Fruit fly (Drosophila melanogaster): ENCODE data around the gene yps.

yps gene

DNA sequence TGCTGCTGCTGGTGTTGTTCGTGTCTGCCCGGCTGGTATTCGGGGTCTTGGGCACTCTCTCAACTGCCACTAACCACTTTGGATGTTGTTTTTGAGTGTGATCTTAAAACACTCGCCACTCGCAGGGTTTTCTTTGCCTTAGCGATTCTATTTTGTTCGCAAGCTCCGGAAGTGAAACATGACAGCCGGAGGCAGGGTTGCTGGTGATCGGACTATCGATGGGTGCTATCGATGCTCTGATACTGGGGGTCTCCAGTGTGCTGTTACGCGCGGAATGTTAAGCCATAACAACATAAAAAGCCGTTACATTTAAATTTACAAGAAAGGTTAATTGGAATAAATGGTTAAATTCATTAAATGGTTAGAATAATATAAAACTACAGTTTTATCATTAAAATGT, at the start of gene yps:
TSS of gene yps (minus strand) at position 176 of the 400 bp plus-strand sequence.
- peak; percentile 96 for TF ChIP-seq CG11617 (GFP tag; optimal IDR thresholded peaks at IDR 0.05)
- peak; percentile 76 for TF ChIP-seq tj (GFP tag; optimal IDR thresholded peaks at IDR 0.05)
- no peak for TF ChIP-seq CG5204 (GFP tag; optimal IDR thresholded peaks at IDR 0.05)
- peak; percentile 85 for TF ChIP-seq CG14711 (tag; optimal IDR thresholded peaks at IDR 0.05)
- TF ChIP-seq Hr96 (GFP tag; optimal IDR thresholded peaks at IDR 0.05) = peak; percentile 93
- peak; percentile 80 for TF ChIP-seq Clk (GFP tag; optimal IDR thresholded peaks at IDR 0.05)
- TF ChIP-seq Mnt (GFP tag; optimal IDR thresholded peaks at IDR 0.05) = peak; percentile 96
- TF ChIP-seq CG1620 (GFP tag; optimal IDR thresholded peaks at IDR 0.05) = peak; percentile 95
- TF ChIP-seq Crg-1 (GFP tag; optimal IDR thresholded peaks at IDR 0.05) = peak; percentile 96
- peak; percentile 88 for TF ChIP-seq pad (GFP tag; optimal IDR thresholded peaks at IDR 0.05)
- TF ChIP-seq bab1 (GFP tag; optimal IDR thresholded peaks at IDR 0.05) = peak; percentile 96
- TF ChIP-seq ovo (GFP tag; optimal IDR thresholded peaks at IDR 0.05) = peak; percentile 93
- peak; percentile 96 for TF ChIP-seq CG7045 (GFP tag; optimal IDR thresholded peaks at IDR 0.05)
- TF ChIP-seq CG7101 (tag; optimal IDR thresholded peaks at IDR 0.05) = peak; percentile 97
- peak; percentile 88 for TF ChIP-seq CG33017 (tag; optimal IDR thresholded peaks at IDR 0.05)
- no peak for TF ChIP-seq cnc (optimal IDR thresholded peaks at IDR 0.05)
- TF ChIP-seq toe (GFP tag; optimal IDR thresholded peaks at IDR 0.05) = no peak
- TF ChIP-seq CG12768 (GFP tag; optimal IDR thresholded peaks at IDR 0.05) = peak; percentile 93
- TF ChIP-seq kay (GFP tag; ENCODE audit: borderline replicate concordance) = no peak
- TF ChIP-seq cic (GFP tag; optimal IDR thresholded peaks at IDR 0.05) = peak; percentile 82

DNA sequence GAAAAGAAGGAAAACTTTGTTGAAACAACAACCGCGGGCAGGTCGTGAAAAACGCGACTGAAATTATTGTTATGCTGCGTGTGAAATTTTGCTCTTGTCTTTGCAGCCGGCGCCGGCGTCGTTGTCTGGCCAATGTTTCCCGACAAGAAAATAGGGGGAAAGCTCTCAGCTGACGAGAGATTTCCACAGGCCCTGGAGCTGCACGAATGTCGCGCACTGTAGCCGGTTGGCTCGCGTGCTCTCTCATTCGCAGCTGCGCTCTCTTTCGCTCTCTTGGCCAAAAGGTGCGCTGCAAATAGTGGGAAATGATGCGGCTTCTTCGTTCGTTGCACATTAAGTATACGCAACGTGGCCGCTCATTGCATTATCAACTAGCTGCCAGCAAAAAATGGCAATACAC, 38.7 kb upstream of the yps start, which contains the start of gene CG9760:
TSS of gene CG9760 (minus strand) at position 43 of the 400 bp plus-strand sequence.
- TF ChIP-seq CG14711 (tag; optimal IDR thresholded peaks at IDR 0.05) (no peak), bab1 (GFP tag; optimal IDR thresholded peaks at IDR 0.05) (no peak), Hr96 (GFP tag; optimal IDR thresholded peaks at IDR 0.05) (no peak), CG12768 (GFP tag; optimal IDR thresholded peaks at IDR 0.05) (no peak), CG1620 (GFP tag; optimal IDR thresholded peaks at IDR 0.05) (no peak), Mnt (GFP tag; optimal IDR thresholded peaks at IDR 0.05) (no peak), Crg-1 (GFP tag; optimal IDR thresholded peaks at IDR 0.05) (no peak), tj (GFP tag; optimal IDR thresholded peaks at IDR 0.05) (no peak), CG11617 (GFP tag; optimal IDR thresholded peaks at IDR 0.05) (no peak), CG5204 (GFP tag; optimal IDR thresholded peaks at IDR 0.05) (no peak), Clk (GFP tag; optimal IDR thresholded peaks at IDR 0.05) (no peak), ovo (GFP tag; optimal IDR thresholded peaks at IDR 0.05) (no peak), pad (GFP tag; optimal IDR thresholded peaks at IDR 0.05) (no peak), CG7101 (tag; optimal IDR thresholded peaks at IDR 0.05) (no peak), CG7045 (GFP tag; optimal IDR thresholded peaks at IDR 0.05) (no peak)

DNA sequence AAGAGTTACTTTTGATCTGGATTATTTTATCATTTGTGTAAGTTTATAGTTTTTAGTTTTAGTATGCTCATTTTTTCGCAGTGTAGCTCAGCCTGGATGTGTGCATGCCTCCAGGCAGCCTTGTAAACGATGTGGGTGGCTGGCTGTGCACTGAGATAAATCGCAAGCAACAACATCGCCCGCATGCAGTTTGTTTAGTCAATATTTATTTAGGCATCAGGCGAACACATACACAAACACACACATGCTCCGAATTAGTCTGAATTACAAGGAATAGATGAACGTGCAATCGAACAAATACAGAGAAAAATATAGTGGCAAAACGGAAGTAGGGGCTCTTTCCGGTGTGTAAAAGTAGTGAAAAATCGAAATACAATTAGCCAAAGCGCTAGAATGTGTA, 38.1 kb upstream of the yps start:
- TF ChIP-seq Mnt (GFP tag; optimal IDR thresholded peaks at IDR 0.05) = no peak
- no peak for TF ChIP-seq toe (GFP tag; optimal IDR thresholded peaks at IDR 0.05)
- no peak for TF ChIP-seq CG7045 (GFP tag; optimal IDR thresholded peaks at IDR 0.05)
- TF ChIP-seq CG7101 (tag; optimal IDR thresholded peaks at IDR 0.05) = no peak
- TF ChIP-seq Crg-1 (GFP tag; optimal IDR thresholded peaks at IDR 0.05) = no peak
- no peak for TF ChIP-seq cnc (optimal IDR thresholded peaks at IDR 0.05)
- TF ChIP-seq CG33017 (tag; optimal IDR thresholded peaks at IDR 0.05) = no peak
- no peak for TF ChIP-seq ovo (GFP tag; optimal IDR thresholded peaks at IDR 0.05)
- TF ChIP-seq Clk (GFP tag; optimal IDR thresholded peaks at IDR 0.05) = no peak
- TF ChIP-seq bab1 (GFP tag; optimal IDR thresholded peaks at IDR 0.05) = no peak
- no peak for TF ChIP-seq CG11617 (GFP tag; optimal IDR thresholded peaks at IDR 0.05)
- no peak for TF ChIP-seq Hr96 (GFP tag; optimal IDR thresholded peaks at IDR 0.05)
- TF ChIP-seq CG1620 (GFP tag; optimal IDR thresholded peaks at IDR 0.05) = no peak
- TF ChIP-seq cic (GFP tag; optimal IDR thresholded peaks at IDR 0.05) = no peak
- no peak for TF ChIP-seq CG12768 (GFP tag; optimal IDR thresholded peaks at IDR 0.05)
- no peak for TF ChIP-seq kay (GFP tag; ENCODE audit: borderline replicate concordance)

DNA sequence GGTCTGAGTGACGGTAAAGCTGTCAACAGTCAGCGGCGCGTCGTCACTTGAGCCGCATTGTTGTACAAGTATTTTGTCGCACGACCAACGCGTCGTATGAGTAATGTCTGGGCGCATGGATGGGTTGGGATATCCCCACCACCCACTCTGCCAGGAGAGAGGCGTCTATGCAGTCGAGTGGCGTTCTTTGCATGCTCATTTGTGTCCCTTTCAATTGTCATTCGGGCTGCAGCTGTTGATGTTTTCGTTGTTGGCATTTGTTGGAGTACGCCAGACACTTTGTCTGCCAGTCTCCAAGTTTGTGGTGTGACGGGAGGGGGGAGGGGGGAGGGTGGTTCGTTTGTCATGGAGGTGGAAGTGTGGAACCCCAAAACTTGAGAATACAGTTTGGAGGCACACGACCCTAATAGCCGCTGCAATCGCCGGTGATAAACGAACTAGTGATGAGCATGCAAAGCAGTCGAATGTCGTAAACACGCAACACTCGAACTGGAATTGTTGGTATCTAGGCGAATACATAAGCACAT, 37.3 kb upstream of the yps start:
- TF ChIP-seq bab1 (GFP tag; optimal IDR thresholded peaks at IDR 0.05) (no peak), Crg-1 (GFP tag; optimal IDR thresholded peaks at IDR 0.05) (no peak), pad (GFP tag; optimal IDR thresholded peaks at IDR 0.05) (no peak), CG7101 (tag; optimal IDR thresholded peaks at IDR 0.05) (no peak), ovo (GFP tag; optimal IDR thresholded peaks at IDR 0.05) (no peak), CG7045 (GFP tag; optimal IDR thresholded peaks at IDR 0.05) (no peak), CG12768 (GFP tag; optimal IDR thresholded peaks at IDR 0.05) (no peak), kay (GFP tag; ENCODE audit: borderline replicate concordance) (no peak), CG5204 (GFP tag; optimal IDR thresholded peaks at IDR 0.05) (no peak), CG11617 (GFP tag; optimal IDR thresholded peaks at IDR 0.05) (no peak)

DNA sequence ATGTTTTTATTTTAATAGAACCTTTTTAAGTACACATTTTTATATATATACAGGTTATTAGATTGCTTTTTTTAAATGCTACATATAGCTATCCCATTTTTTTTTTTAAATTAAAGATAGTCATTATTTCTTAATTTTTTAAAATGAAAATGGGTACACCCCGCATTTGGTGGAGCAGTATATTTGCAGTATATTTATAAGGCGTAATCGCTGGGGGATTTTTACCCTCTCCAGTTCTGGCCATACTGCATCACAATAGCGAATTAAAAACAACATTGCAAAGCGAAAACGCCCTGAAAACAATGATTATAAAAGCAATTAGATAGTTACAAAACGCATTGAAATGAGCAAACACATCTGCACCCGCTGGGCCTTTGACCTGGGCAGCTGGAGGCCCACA, 24.1 kb upstream of the yps start, which contains the start of gene CG32099:
TSS of gene CG32099 (plus strand) at position 250 of the 400 bp plus-strand sequence.
- TF ChIP-seq CG12768 (GFP tag; optimal IDR thresholded peaks at IDR 0.05) (no peak), CG14711 (tag; optimal IDR thresholded peaks at IDR 0.05) (peak; percentile 13)

DNA sequence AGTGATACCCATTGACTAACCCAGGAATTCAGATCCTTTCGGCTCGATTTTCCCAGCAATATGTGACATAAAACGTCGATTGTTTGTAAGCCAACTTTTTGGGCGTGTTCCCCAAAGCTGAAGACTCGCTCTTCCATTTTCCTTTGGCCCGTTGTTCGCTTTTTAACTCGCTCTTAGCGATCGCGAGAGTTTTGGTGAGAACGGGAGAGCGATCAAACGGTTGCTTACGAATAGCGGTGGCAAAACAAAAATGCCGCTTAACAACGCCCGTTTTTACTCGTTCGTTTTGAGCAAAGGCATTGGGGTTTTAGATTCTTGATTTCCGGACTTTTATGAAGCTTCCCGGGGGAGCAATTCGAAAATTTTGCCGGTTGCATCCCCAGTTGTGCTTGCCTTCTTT, 22.0 kb upstream of the yps start:
- TF ChIP-seq CG1620 (GFP tag; optimal IDR thresholded peaks at IDR 0.05) = no peak
- TF ChIP-seq Mnt (GFP tag; optimal IDR thresholded peaks at IDR 0.05) = peak; percentile 30
- no peak for TF ChIP-seq pad (GFP tag; optimal IDR thresholded peaks at IDR 0.05)
- peak; percentile 48 for TF ChIP-seq ovo (GFP tag; optimal IDR thresholded peaks at IDR 0.05)
- no peak for TF ChIP-seq cic (GFP tag; optimal IDR thresholded peaks at IDR 0.05)
- TF ChIP-seq toe (GFP tag; optimal IDR thresholded peaks at IDR 0.05) = no peak
- TF ChIP-seq kay (GFP tag; ENCODE audit: borderline replicate concordance) = no peak
- TF ChIP-seq CG11617 (GFP tag; optimal IDR thresholded peaks at IDR 0.05) = no peak
- TF ChIP-seq CG14711 (tag; optimal IDR thresholded peaks at IDR 0.05) = no peak
- TF ChIP-seq cnc (optimal IDR thresholded peaks at IDR 0.05) = no peak

Data from whole organism, adult.